Fruit fly (Drosophila melanogaster) whole organism: ENCODE data around the gene CG31805.

Experiments
- CG8478 ChIP-seq: fragments of >200 bp; optimal IDR thresholded peaks from 2 replicates; lab custom pipeline; 2018; ENCODE audit warnings: inconsistent platforms
- EcR ChIP-seq, 2 experiments: fragments of >200 bp; optimal IDR thresholded peaks; 2 replicates each; lab custom pipeline; 2017; ENCODE audit warnings: missing biosample characterization in 2 of 2, missing genetic modification characterization in 2 of 2, missing genetic modification reagents in 2 of 2
- pan ChIP-seq: fragments of >200 bp; optimal IDR thresholded peaks from 2 replicates; lab custom pipeline; 2017
- psq ChIP-seq: fragments of >200 bp; optimal IDR thresholded peaks from 2 replicates; lab custom pipeline; 2017
- usp ChIP-seq: fragments of >200 bp; optimal IDR thresholded peaks from 2 replicates; lab custom pipeline; 2017; ENCODE audit warnings: missing biosample characterization, missing genetic modification characterization, mixed read lengths

DNA sequence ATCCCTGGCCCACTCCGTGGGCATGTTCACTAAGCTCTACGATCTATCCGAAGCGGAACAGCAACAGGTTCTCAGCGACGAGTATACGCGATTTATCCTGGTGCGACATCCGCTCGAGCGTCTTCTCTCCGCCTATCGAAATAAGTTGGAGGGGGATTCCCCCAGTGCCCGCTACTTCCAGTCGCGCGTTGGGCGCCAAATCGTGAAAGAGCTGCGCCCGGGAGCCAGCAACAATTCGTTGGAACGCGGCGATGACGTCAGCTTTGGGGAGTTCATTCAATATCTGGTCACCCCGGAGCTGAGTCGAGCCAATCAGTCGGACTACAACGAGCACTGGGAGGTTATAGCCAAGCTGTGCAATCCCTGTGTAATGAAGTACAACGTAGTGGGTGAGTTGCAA, 14.9 kb downstream of the CG31805 start:
- no peak for TF ChIP-seq usp (GFP tag; lab: Kevin White, UChicago)
- no peak for TF ChIP-seq psq
- TF ChIP-seq CG8478 (lab: Kevin White, UChicago): no peak
- TF ChIP-seq EcR (GFP tag; optimal IDR thresholded peaks at IDR 0.05; lab: Kevin White, UChicago): no peak
- no peak for TF ChIP-seq pan (lab: Kevin White, UChicago)
